Fruit fly (Drosophila melanogaster): Measurements from ENCODE around the gene CG12883.
A peak's percentile ranks its signal among the peaks of the same experiment; 100 is the strongest.

The CG12883 gene

DNA sequence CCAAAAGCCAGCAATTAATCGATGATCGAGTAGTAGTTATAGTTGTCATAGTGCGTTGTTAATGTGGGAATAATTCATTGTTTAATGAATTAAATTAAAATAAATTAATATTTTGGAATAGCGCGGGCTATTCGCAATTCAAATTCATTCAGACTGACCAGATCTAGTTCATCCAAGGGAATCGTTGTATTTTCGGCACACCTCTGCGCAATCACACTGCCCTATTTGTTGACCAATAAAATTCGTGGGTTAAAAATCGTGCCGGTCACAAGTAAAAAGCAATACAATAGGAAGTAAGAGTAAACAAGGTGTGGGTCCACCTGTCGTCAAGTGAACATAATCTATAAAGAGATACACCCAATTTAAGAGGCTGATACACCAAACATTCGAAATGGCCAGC, at the start of gene CG12883 (continued):
- peak; percentile 61 for TF ChIP-seq CG9797 (GFP tag; optimal IDR thresholded peaks at IDR 0.05)
- TF ChIP-seq ssp (GFP tag; IDR thresholded peaks at IDR 0.05): no peak
- peak; percentile 74 for TF ChIP-seq gfzf (GFP tag; optimal IDR thresholded peaks at IDR 0.05)
- no peak for TF ChIP-seq CHES-1-like (GFP tag; optimal IDR thresholded peaks at IDR 0.05)
- TF ChIP-seq so (GFP tag; IDR thresholded peaks at IDR 0.05): no peak
- no peak for TF ChIP-seq br (optimal IDR thresholded peaks at IDR 0.05)

DNA sequence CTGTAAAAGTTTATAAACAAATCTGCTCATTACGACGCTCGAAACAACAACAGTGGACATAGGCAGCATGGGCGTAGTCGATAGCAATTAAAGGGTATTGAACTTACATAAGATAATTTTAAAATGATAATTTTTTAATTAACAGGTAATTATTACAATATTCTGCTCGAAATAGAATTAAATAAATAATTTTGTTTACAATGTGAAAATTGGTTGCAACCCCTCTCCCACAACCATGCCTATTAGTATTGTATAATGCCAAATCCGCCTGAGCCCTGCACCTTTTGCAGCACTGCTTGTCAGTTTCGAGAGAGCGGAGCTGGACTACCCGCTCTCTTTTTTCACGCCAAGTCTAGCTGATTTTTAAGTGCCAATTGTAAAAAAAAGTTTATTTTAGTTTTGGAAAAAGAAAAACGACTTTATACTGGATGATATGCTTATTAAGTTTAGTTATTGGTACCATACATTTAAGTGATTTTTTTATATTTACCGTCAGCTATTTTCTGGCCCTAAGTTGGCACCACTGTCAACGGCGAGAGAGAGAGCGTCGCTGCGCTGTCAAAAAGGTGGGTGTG, 43.0 kb upstream of the CG12883 start, which contains the start of the genes CG5611 and Mtl:
TSS of gene CG5611 (minus strand) at position 51 of the 575 bp plus-strand sequence.
TSS of gene Mtl (plus strand) at position 403 of the 575 bp plus-strand sequence.
- TF ChIP-seq ab (GFP tag; optimal IDR thresholded peaks at IDR 0.05) (peak; percentile 98), crol (GFP tag; IDR thresholded peaks at IDR 0.05) (peak; percentile 94), Six4 (GFP tag; optimal IDR thresholded peaks at IDR 0.05) (peak; percentile 99), D19A (tag; optimal IDR thresholded peaks at IDR 0.05) (peak; percentile 98), Hmr (GFP tag; optimal IDR thresholded peaks at IDR 0.05) (peak; percentile 100), NC2β (GFP tag; optimal IDR thresholded peaks at IDR 0.05) (peak; percentile 96), D19B (GFP tag; optimal IDR thresholded peaks at IDR 0.05) (peak; percentile 98), E2f1 (GFP tag; IDR thresholded peaks at IDR 0.05) (peak; percentile 100), CG10979 (tag; optimal IDR thresholded peaks at IDR 0.05) (peak; percentile 100), sr (GFP tag; IDR thresholded peaks at IDR 0.05) (peak; percentile 99), ham (GFP tag; IDR thresholded peaks at IDR 0.05) (peak; percentile 99), CG8765 (GFP tag; IDR thresholded peaks at IDR 0.05) (peak; percentile 100), gcm (GFP tag; optimal IDR thresholded peaks at IDR 0.05) (peak; percentile 99), CG4617 (GFP tag; optimal IDR thresholded peaks at IDR 0.05; ENCODE audit: borderline replicate concordance) (peak; percentile 100), onecut (GFP tag; IDR thresholded peaks at IDR 0.05) (peak; percentile 99), CG12769 (tag; optimal IDR thresholded peaks at IDR 0.05) (peak; percentile 100), CG1024 (GFP tag; IDR thresholded peaks at IDR 0.05) (peak; percentile 98), bowl (GFP tag; IDR thresholded peaks at IDR 0.05) (peak; percentile 100), bbx (GFP tag; IDR thresholded peaks at IDR 0.05; ENCODE audit: partially characterized antibody) (no peak), slp2 (GFP tag; optimal IDR thresholded peaks at IDR 0.05) (peak; percentile 95), wek (GFP tag; optimal IDR thresholded peaks at IDR 0.05) (peak; percentile 96), ERR (GFP tag; optimal IDR thresholded peaks at IDR 0.05) (peak; percentile 94), CG17359 (tag; optimal IDR thresholded peaks at IDR 0.05) (peak; percentile 100), nerfin-1 (tag; optimal IDR thresholded peaks at IDR 0.05) (peak; percentile 99), CG33557 (GFP tag; optimal IDR thresholded peaks at IDR 0.05) (peak; percentile 99), Dll (GFP tag; IDR thresholded peaks at IDR 0.05; ENCODE audit: partially characterized antibody) (no peak), CG17186 (GFP tag; optimal IDR thresholded peaks at IDR 0.05) (peak; percentile 95), Sry-β (GFP tag; optimal IDR thresholded peaks at IDR 0.05) (peak; percentile 98), toy (GFP tag; IDR thresholded peaks at IDR 0.05) (peak; percentile 100), gem (tag; optimal IDR thresholded peaks at IDR 0.05) (peak; percentile 100), CG6683 (GFP tag; optimal IDR thresholded peaks at IDR 0.05) (peak; percentile 99), CG9609 (GFP tag; optimal IDR thresholded peaks at IDR 0.05) (peak; percentile 97), gsb (GFP tag; IDR thresholded peaks at IDR 0.05) (peak; percentile 100), crp (GFP tag; optimal IDR thresholded peaks at IDR 0.05) (peak; percentile 26 to 80), CG15011 (GFP tag; optimal IDR thresholded peaks at IDR 0.05) (peak; percentile 99), nom (GFP tag; optimal IDR thresholded peaks at IDR 0.05) (peak; percentile 97), lmd (GFP tag; IDR thresholded peaks at IDR 0.05) (peak; percentile 100), CG8290 (GFP tag; optimal IDR thresholded peaks at IDR 0.05) (peak; percentile 99), CG8290 (tag; optimal IDR thresholded peaks at IDR 0.05) (peak; percentile 97 to 99), CG4820 (GFP tag; optimal IDR thresholded peaks at IDR 0.05) (peak; percentile 99), Sry-δ (GFP tag; optimal IDR thresholded peaks at IDR 0.05) (peak; percentile 69), cato (GFP tag; optimal IDR thresholded peaks at IDR 0.05; ENCODE audit: borderline replicate concordance) (peak; percentile 99), p53 (GFP tag; optimal IDR thresholded peaks at IDR 0.05) (peak; percentile 86)

Data from whole organism, embryonic.